Fruit fly (Drosophila melanogaster): Measurements from ENCODE around the gene 140up.

140up gene

DNA sequence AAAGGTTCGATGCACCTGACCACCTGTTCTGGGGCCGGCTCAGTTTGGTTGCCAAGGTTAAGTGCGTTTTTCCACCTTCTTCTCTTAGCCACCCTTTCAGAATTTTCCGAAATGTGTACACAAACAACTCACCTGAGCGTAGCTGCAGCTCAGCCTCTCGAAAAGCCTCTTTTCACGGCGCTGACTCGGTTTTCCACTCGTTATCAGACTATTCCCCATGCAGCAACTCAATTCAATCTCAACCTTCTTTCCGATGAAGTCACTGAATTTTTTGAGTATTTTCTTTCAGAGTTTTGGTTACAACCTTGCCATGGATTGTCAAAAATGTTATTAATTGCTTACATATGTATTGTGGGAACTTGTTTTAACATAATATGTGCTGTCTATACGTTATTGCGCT lies 17.8 kb downstream of the 140up start:
- TF ChIP-seq Rel (GFP tag; optimal IDR thresholded peaks at IDR 0.05) (no peak), Rel (tag; optimal IDR thresholded peaks at IDR 0.05) (no peak), dmrt93B (GFP tag; optimal IDR thresholded peaks at IDR 0.05) (no peak)

DNA sequence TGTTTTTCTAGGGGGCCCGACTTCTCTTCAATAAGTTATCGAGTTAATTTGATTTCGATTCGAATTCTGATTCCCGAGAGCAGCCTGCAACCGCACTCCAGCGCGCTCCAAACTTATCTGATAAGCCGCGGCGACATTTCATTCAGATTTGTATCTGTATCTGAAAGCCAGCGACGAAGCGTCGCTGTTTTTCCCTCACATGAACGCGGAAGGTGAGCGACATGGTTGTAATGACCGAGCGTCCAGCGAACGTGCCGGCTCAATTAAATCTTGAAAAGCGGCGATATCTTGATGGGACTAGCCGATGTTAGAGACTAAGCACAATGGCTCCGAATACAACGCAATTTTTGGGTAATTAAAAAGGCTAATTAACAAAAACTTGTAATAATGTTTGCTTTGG lies 22.3 kb downstream of the 140up start, which contains the start of gene PK1-R:
TSS of gene PK1-R (minus strand) at position 101 of the 400 bp plus-strand sequence.
- TF ChIP-seq jim (GFP tag; optimal IDR thresholded peaks at IDR 0.05) (no peak), Dif (GFP tag; optimal IDR thresholded peaks at IDR 0.05; ENCODE audit: partially characterized antibody) (no peak), h (GFP tag; optimal IDR thresholded peaks at IDR 0.05) (no peak)

DNA sequence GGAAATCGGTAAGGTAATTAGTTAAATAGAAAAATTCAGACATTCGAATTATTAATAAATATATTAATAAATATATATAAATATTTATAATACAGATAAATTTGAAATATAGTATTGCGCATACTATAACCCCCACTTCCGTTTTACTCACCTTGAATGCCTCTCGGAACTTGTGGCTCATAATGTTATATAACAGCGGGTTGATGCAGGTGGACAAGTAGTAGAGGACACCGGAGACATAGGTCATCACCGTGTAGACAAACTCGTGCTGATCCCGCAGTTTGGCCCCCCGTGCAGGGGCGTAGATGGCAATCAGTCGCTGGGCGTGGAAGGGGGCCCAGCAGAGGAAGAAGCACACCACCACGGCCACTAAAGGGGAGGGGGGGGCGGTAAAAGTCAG lies 24.4 kb downstream of the 140up start:
- TF ChIP-seq jim (GFP tag; optimal IDR thresholded peaks at IDR 0.05) (no peak), brk (GFP tag; optimal IDR thresholded peaks at IDR 0.05) (no peak), tai (GFP tag; optimal IDR thresholded peaks at IDR 0.05) (no peak), pan (optimal IDR thresholded peaks at IDR 0.05) (no peak), Hr83 (GFP tag; optimal IDR thresholded peaks at IDR 0.05; ENCODE audit: poor library complexity, severe bottlenecking) (no peak), Mio (GFP tag; optimal IDR thresholded peaks at IDR 0.05) (no peak)

DNA sequence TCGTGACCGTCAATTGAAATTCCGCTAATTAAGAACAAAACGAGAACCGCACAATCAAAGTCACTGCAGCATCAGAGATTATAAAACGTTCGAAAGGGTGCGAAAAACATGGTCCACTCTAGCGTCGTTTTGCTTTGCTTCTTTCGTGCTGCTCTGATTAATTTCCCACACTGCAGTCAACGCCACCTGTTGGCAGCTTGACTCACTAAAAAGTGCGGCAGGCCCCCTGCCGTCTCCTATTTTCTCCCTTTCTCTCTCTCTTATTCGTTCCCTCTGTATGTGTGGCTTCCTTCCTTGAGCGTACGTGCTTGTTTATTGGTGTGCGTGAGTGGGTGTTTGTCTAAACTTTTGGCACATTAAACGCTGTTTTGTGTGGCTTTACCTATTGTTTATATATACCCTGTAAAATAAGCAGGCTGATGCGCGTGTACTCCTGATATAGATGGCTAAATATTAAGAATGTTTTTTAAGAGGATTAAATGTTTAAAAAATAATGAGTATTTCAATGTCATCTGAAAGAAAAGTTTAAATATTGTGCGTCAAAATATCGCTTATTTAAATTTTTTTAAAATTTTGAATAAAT lies 26.7 kb downstream of the 140up start:
- TF ChIP-seq CG32264 (GFP tag; optimal IDR thresholded peaks at IDR 0.05) (no peak), Dif (GFP tag; optimal IDR thresholded peaks at IDR 0.05; ENCODE audit: partially characterized antibody) (peak; percentile 48), Mio (GFP tag; optimal IDR thresholded peaks at IDR 0.05) (no peak), Vsx2 (GFP tag; optimal IDR thresholded peaks at IDR 0.05; ENCODE audit: partially characterized antibody) (peak; percentile 57), tai (GFP tag; optimal IDR thresholded peaks at IDR 0.05) (peak; percentile 3), usp (GFP tag; optimal IDR thresholded peaks at IDR 0.05) (no peak), Hr83 (GFP tag; optimal IDR thresholded peaks at IDR 0.05; ENCODE audit: poor library complexity, severe bottlenecking) (no peak), Dfd (GFP tag; optimal IDR thresholded peaks at IDR 0.05) (no peak), GATAd (GFP tag; optimal IDR thresholded peaks at IDR 0.05) (no peak)

DNA sequence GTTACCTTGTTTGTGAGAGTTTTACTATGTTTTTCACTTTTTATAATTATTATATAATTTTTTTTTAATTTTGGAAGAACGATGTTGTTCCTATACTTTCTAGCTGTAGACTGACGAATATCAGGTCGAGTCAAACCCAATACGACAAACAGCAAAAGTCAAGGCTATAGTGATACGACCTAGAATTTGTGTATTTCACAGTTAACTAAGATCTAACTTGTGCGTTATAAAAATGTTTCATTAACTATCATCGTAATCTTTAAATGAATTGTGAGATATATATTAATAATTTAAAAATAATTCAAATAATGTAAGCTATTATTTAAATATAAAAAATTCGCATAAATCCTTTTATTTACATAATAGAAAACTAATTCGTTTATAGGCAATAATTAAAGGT lies 27.4 kb downstream of the 140up start, which contains the start of gene CG9920:
TSS of gene CG9920 (minus strand) at position 101 of the 400 bp plus-strand sequence.
- no peak for TF ChIP-seq br (GFP tag; optimal IDR thresholded peaks at IDR 0.05)
- no peak for TF ChIP-seq CG9705 (GFP tag; optimal IDR thresholded peaks at IDR 0.05)
- TF ChIP-seq foxo (GFP tag; optimal IDR thresholded peaks at IDR 0.05) = no peak
- TF ChIP-seq jim (GFP tag; optimal IDR thresholded peaks at IDR 0.05) = no peak
- TF ChIP-seq Mio (GFP tag; optimal IDR thresholded peaks at IDR 0.05) = no peak
- no peak for TF ChIP-seq Dif (GFP tag; optimal IDR thresholded peaks at IDR 0.05; ENCODE audit: partially characterized antibody)

DNA sequence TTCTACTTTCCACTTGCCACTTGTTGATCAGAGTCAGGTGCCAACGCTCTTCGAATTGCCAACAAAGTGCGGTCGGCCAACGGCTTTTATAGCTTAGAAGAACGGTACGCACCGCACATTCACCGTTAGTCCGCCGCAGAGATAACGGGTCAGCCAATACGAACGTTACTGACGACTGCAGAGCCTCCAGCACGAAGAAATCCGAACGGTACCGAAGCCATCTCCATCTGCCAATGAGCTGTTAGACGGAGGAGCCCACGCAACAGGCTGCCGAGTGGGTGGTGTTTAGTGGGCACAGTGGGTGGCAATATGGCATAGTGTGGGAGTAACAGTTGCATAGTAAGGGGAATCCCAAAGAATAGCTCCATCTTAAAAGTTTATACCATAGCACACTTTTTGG lies 28.6 kb downstream of the 140up start, which contains the start of gene CCHa1:
TSS of gene CCHa1 (minus strand) at position 44 of the 400 bp plus-strand sequence.
- TF ChIP-seq woc (GFP tag; optimal IDR thresholded peaks at IDR 0.05) = no peak
- no peak for TF ChIP-seq Abd-B (GFP tag; optimal IDR thresholded peaks at IDR 0.05)
- no peak for TF ChIP-seq dmrt93B (GFP tag; optimal IDR thresholded peaks at IDR 0.05)
- TF ChIP-seq lola (GFP tag; optimal IDR thresholded peaks at IDR 0.05) = no peak
- no peak for TF ChIP-seq sv (GFP tag; optimal IDR thresholded peaks at IDR 0.05)
- TF ChIP-seq Jra (GFP tag; optimal IDR thresholded peaks at IDR 0.05) = no peak
- no peak for TF ChIP-seq Mio (GFP tag; optimal IDR thresholded peaks at IDR 0.05)
- no peak for TF ChIP-seq Myc (optimal IDR thresholded peaks at IDR 0.05)
- TF ChIP-seq CG9705 (GFP tag; optimal IDR thresholded peaks at IDR 0.05) = no peak
- TF ChIP-seq CG32264 (GFP tag; optimal IDR thresholded peaks at IDR 0.05) = no peak
- no peak for TF ChIP-seq foxo (GFP tag; optimal IDR thresholded peaks at IDR 0.05)
- no peak for TF ChIP-seq sage (GFP tag; optimal IDR thresholded peaks at IDR 0.05)
- TF ChIP-seq N (GFP tag; optimal IDR thresholded peaks at IDR 0.05) = no peak
- no peak for TF ChIP-seq CrebA (GFP tag; optimal IDR thresholded peaks at IDR 0.05; ENCODE audit: borderline replicate concordance)
- TF ChIP-seq Hr78 (GFP tag; optimal IDR thresholded peaks at IDR 0.05) = no peak
- TF ChIP-seq GATAd (GFP tag; optimal IDR thresholded peaks at IDR 0.05) = no peak
- TF ChIP-seq dl (GFP tag; optimal IDR thresholded peaks at IDR 0.05; ENCODE audit: insufficient read depth in 1 of 2, partially characterized antibody in 2 of 2) = no peak
- no peak for TF ChIP-seq psq (GFP tag; optimal IDR thresholded peaks at IDR 0.05)

Data from whole organism, wandering third instar larva.